Fruit fly (Drosophila melanogaster) whole organism, embryonic: Measurements from ENCODE around the gene lectin-28C.
A peak's percentile ranks its signal among the peaks of the same experiment; 100 is the strongest.

Source experiments
- Atf6 ChIP-seq: fragments of 200-800 bp; sonication (Bioruptor generic); IDR thresholded peaks from 2 replicates; pipeline ENCODE4 v1.3.6; 2022; ENCODE audit warnings: missing biosample characterization, missing genetic modification characterization
- CG10209 ChIP-seq: fragments of 200-800 bp; sonication (Bioruptor generic); optimal IDR thresholded peaks from 3 replicates; lab custom pipeline; 2017; ENCODE audit warnings: missing biosample characterization, mild to moderate bottlenecking, missing genetic modification characterization, missing genetic modification reagents
- CG11456 ChIP-seq: fragments of 200-800 bp; sonication (Bioruptor generic); IDR thresholded peaks from 3 replicates; pipeline ENCODE4 v1.3.6; 2022; ENCODE audit warnings: missing biosample characterization, missing genetic modification characterization
- CG12299 ChIP-seq: fragments of 200-800 bp; sonication (Bioruptor generic); optimal IDR thresholded peaks from 2 replicates; lab custom pipeline; 2018; ENCODE audit warnings: missing biosample characterization, mild to moderate bottlenecking, missing genetic modification characterization
- CG12744 ChIP-seq: fragments of 200-800 bp; sonication (Bioruptor generic); optimal IDR thresholded peaks from 2 replicates; lab custom pipeline; 2016; ENCODE audit warnings: missing biosample characterization, missing genetic modification characterization
- CG15011 ChIP-seq: fragments of 200-800 bp; sonication (Bioruptor generic); optimal IDR thresholded peaks from 3 replicates; lab custom pipeline; 2018; ENCODE audit warnings: missing biosample characterization, mild to moderate bottlenecking, missing genetic modification characterization
- CG15514 ChIP-seq: fragments of 200-800 bp; sonication (Bioruptor generic); optimal IDR thresholded peaks from 3 replicates; lab custom pipeline; 2017; ENCODE audit warnings: missing biosample characterization, missing genetic modification characterization, mild to moderate bottlenecking, moderate library complexity, missing genetic modification reagents
- CG1603 ChIP-seq: fragments of 200-800 bp; sonication (Bioruptor generic); optimal IDR thresholded peaks from 2 replicates; lab custom pipeline; 2019; ENCODE audit warnings: missing biosample characterization, mild to moderate bottlenecking, missing genetic modification characterization, moderate library complexity
- CG1647 ChIP-seq: fragments of 200-800 bp; sonication (Bioruptor generic); optimal IDR thresholded peaks from 3 replicates; lab custom pipeline; 2016; ENCODE audit warnings: missing biosample characterization, missing genetic modification characterization
- CG16863 ChIP-seq: fragments of 200-800 bp; sonication (Bioruptor generic); optimal IDR thresholded peaks from 3 replicates; lab custom pipeline; 2016; ENCODE audit warnings: missing biosample characterization, missing genetic modification characterization
- CG17328 ChIP-seq: fragments of 200-800 bp; sonication (Bioruptor generic); IDR thresholded peaks from 2 replicates; pipeline ENCODE4 v1.3.6; 2022; ENCODE audit warnings: missing biosample characterization, missing genetic modification characterization
- CG2120 ChIP-seq: fragments of 200-800 bp; sonication (Bioruptor generic); optimal IDR thresholded peaks from 3 replicates; lab custom pipeline; 2016; ENCODE audit warnings: missing biosample characterization, missing genetic modification characterization
- CG2875 ChIP-seq: fragments of 200-800 bp; sonication (Bioruptor generic); optimal IDR thresholded peaks from 2 replicates; lab custom pipeline; 2017; ENCODE audit warnings: missing biosample characterization, mild to moderate bottlenecking, missing genetic modification characterization, missing genetic modification reagents
- CG31441 ChIP-seq: fragments of 200-800 bp; sonication (Bioruptor generic); IDR thresholded peaks from 2 replicates; pipeline ENCODE4 v1.3.6; 2022; ENCODE audit warnings: missing biosample characterization, missing genetic modification characterization
- CG3847 ChIP-seq: fragments of 200-800 bp; sonication (Bioruptor generic); IDR thresholded peaks from 2 replicates; pipeline ENCODE4 v1.3.6; 2022; ENCODE audit warnings: missing biosample characterization, missing genetic modification characterization
- CG4820 ChIP-seq: fragments of 200-800 bp; sonication (Bioruptor generic); optimal IDR thresholded peaks from 3 replicates; lab custom pipeline; 2016; ENCODE audit warnings: missing biosample characterization, missing genetic modification characterization
- CG6854 ChIP-seq: fragments of 200-800 bp; sonication (Bioruptor generic); optimal IDR thresholded peaks from 3 replicates; lab custom pipeline; 2017; ENCODE audit warnings: missing biosample characterization, mild to moderate bottlenecking, missing genetic modification characterization
- CG7271 ChIP-seq: fragments of 200-800 bp; sonication (Bioruptor generic); optimal IDR thresholded peaks from 2 replicates; lab custom pipeline; 2018; ENCODE audit warnings: missing biosample characterization, mild to moderate bottlenecking, missing genetic modification characterization, moderate library complexity
- CG7357 ChIP-seq: fragments of 200-800 bp; sonication (Bioruptor generic); IDR thresholded peaks from 3 replicates; pipeline ENCODE4 v1.3.6; 2022; ENCODE audit warnings: missing biosample characterization, missing genetic modification characterization
- CG7786 ChIP-seq: fragments of 200-800 bp; sonication (Bioruptor generic); optimal IDR thresholded peaks from 2 replicates; lab custom pipeline; 2016; ENCODE audit warnings: missing biosample characterization, missing genetic modification characterization
- CG7839 ChIP-seq: fragments of 200-800 bp; sonication (Bioruptor generic); optimal IDR thresholded peaks from 3 replicates; lab custom pipeline; 2018; ENCODE audit warnings: missing biosample characterization, mild to moderate bottlenecking, missing genetic modification characterization, moderate library complexity
- CoRest ChIP-seq: fragments of 200-800 bp; sonication (Bioruptor generic); optimal IDR thresholded peaks from 3 replicates; lab custom pipeline; 2018; ENCODE audit warnings: missing biosample characterization, mild to moderate bottlenecking, missing genetic modification characterization, moderate library complexity
- Deaf1 ChIP-seq: fragments of 200-800 bp; optimal IDR thresholded peaks from 3 replicates; lab custom pipeline; 2019; ENCODE audit warnings: missing biosample characterization, mild to moderate bottlenecking, missing genetic modification characterization, moderate library complexity
- Doc2 ChIP-seq: fragments of 200-800 bp; sonication (Bioruptor generic); IDR thresholded peaks from 2 replicates; pipeline ENCODE4 v1.3.6; 2022; ENCODE audit warnings: missing biosample characterization, missing genetic modification characterization
- Eip74EF ChIP-seq, 2 experiments: fragments of 200-800 bp in 1 of 2; fragments of >200 bp in 1 of 2; sonication (Bioruptor generic) in 1 of 2; optimal IDR thresholded peaks; 2 replicates each; lab custom pipeline; 2017 to 2019; ENCODE audit warnings: missing biosample characterization in 2 of 2, missing genetic modification characterization in 2 of 2, mild to moderate bottlenecking in 1 of 2, moderate library complexity in 1 of 2
- Fer3 ChIP-seq: fragments of 200-800 bp; sonication (Bioruptor generic); optimal IDR thresholded peaks from 2 replicates; lab custom pipeline; 2018; ENCODE audit warnings: missing biosample characterization, mild to moderate bottlenecking, missing genetic modification characterization, moderate library complexity
- H2.0 ChIP-seq: fragments of 200-800 bp; sonication (Bioruptor generic); IDR thresholded peaks from 2 replicates; pipeline ENCODE4 v1.3.6; 2022; ENCODE audit warnings: missing biosample characterization, missing genetic modification characterization
- HmgZ ChIP-seq: fragments of 200-800 bp; sonication (Bioruptor generic); optimal IDR thresholded peaks from 2 replicates; lab custom pipeline; 2018; ENCODE audit warnings: missing biosample characterization, mild to moderate bottlenecking, missing genetic modification characterization
- Lim3 ChIP-seq: fragments of 200-800 bp; sonication (Bioruptor generic); IDR thresholded peaks from 2 replicates; pipeline ENCODE4 v1.3.6; 2022; ENCODE audit warnings: missing biosample characterization, missing genetic modification characterization
- Ptx1 ChIP-seq: fragments of 200-800 bp; sonication (Bioruptor generic); IDR thresholded peaks from 2 replicates; pipeline ENCODE4 v1.3.6; 2022; ENCODE audit warnings: missing biosample characterization, missing genetic modification characterization
- ab ChIP-seq: fragments of 200-800 bp; sonication (Bioruptor generic); optimal IDR thresholded peaks from 2 replicates; lab custom pipeline; 2016; ENCODE audit warnings: missing biosample characterization, missing genetic modification characterization
- az2 ChIP-seq: fragments of 200-800 bp; sonication (Bioruptor generic); optimal IDR thresholded peaks from 3 replicates; lab custom pipeline; 2016; ENCODE audit warnings: missing biosample characterization, missing genetic modification characterization
- bcd ChIP-seq: fragments of 200-800 bp; sonication (Bioruptor generic); optimal IDR thresholded peaks from 2 replicates; lab custom pipeline; 2017; ENCODE audit warnings: missing biosample characterization, mild to moderate bottlenecking, missing genetic modification characterization
- ci ChIP-seq: fragments of 200-800 bp; sonication (Bioruptor generic); IDR thresholded peaks from 3 replicates; pipeline ENCODE4 v1.3.6; 2022; ENCODE audit warnings: missing biosample characterization, missing genetic modification characterization
- corto ChIP-seq: fragments of 200-800 bp; sonication (Bioruptor generic); optimal IDR thresholded peaks from 2 replicates; lab custom pipeline; 2016; ENCODE audit warnings: missing biosample characterization, mild to moderate bottlenecking, missing genetic modification characterization, moderate library complexity
- da ChIP-seq: fragments of 200-800 bp; sonication (Bioruptor generic); optimal IDR thresholded peaks from 2 replicates; lab custom pipeline; 2016; ENCODE audit warnings: missing biosample characterization, missing genetic modification characterization
- disco-r ChIP-seq: fragments of 200-800 bp; sonication (Bioruptor generic); optimal IDR thresholded peaks from 2 replicates; lab custom pipeline; 2016; ENCODE audit warnings: missing biosample characterization, missing genetic modification characterization
- emc ChIP-seq: fragments of 200-800 bp; sonication (Bioruptor generic); optimal IDR thresholded peaks from 2 replicates; lab custom pipeline; 2016; ENCODE audit warnings: missing biosample characterization, missing genetic modification characterization
- exex ChIP-seq: fragments of 200-800 bp; sonication (Bioruptor generic); optimal IDR thresholded peaks from 4 replicates; lab custom pipeline; 2018; ENCODE audit warnings: missing biosample characterization, mild to moderate bottlenecking, missing genetic modification characterization, moderate library complexity
- gcm2 ChIP-seq: fragments of 200-800 bp; sonication (Bioruptor generic); optimal IDR thresholded peaks from 2 replicates; lab custom pipeline; 2016; ENCODE audit warnings: missing biosample characterization, missing genetic modification characterization
- h ChIP-seq: fragments of >200 bp; optimal IDR thresholded peaks from 2 replicates; lab custom pipeline; 2017
- inv ChIP-seq: fragments of 200-800 bp; sonication (Bioruptor generic); IDR thresholded peaks from 2 replicates; pipeline ENCODE4 v1.3.6; 2022; ENCODE audit warnings: missing biosample characterization, missing genetic modification characterization; ENCODE audit not compliant: partially characterized antibody
- oc ChIP-seq: fragments of 200-800 bp; sonication (Bioruptor generic); optimal IDR thresholded peaks from 2 replicates; lab custom pipeline; 2018; ENCODE audit warnings: missing biosample characterization, mild to moderate bottlenecking, missing genetic modification characterization, moderate library complexity
- onecut ChIP-seq: fragments of 200-800 bp; sonication (Bioruptor generic); IDR thresholded peaks from 2 replicates; pipeline ENCODE4 v1.3.6; 2022; ENCODE audit warnings: missing biosample characterization, missing genetic modification characterization
- org-1 ChIP-seq: fragments of 200-800 bp; sonication (Bioruptor generic); optimal IDR thresholded peaks from 2 replicates; lab custom pipeline; 2017; ENCODE audit warnings: missing biosample characterization, missing genetic modification characterization
- pfk ChIP-seq: fragments of 200-800 bp; sonication (Bioruptor generic); optimal IDR thresholded peaks from 2 replicates; lab custom pipeline; 2018; ENCODE audit warnings: missing biosample characterization, mild to moderate bottlenecking, missing genetic modification characterization, moderate library complexity
- pita ChIP-seq: fragments of 200-800 bp; sonication (Bioruptor generic); optimal IDR thresholded peaks from 2 replicates; lab custom pipeline; 2017; ENCODE audit warnings: missing biosample characterization, mild to moderate bottlenecking, missing genetic modification characterization
- repo ChIP-seq: fragments of 200-800 bp; sonication (Bioruptor generic); optimal IDR thresholded peaks from 2 replicates; lab custom pipeline; 2016; ENCODE audit warnings: missing biosample characterization, missing genetic modification characterization
- sim ChIP-seq: fragments of 200-800 bp; sonication (Bioruptor generic); IDR thresholded peaks from 2 replicates; pipeline ENCODE4 v1.3.6; 2022; ENCODE audit warnings: missing biosample characterization, missing genetic modification characterization
- ssp ChIP-seq: fragments of 200-800 bp; sonication (Bioruptor generic); IDR thresholded peaks from 2 replicates; pipeline ENCODE4 v1.3.6; 2022; ENCODE audit warnings: missing biosample characterization, missing genetic modification characterization
- usp ChIP-seq: fragments of >200 bp; optimal IDR thresholded peaks from 2 replicates; lab custom pipeline; 2017; ENCODE audit warnings: missing biosample characterization, missing genetic modification characterization
- wdn ChIP-seq: fragments of 200-800 bp; sonication (Bioruptor generic); IDR thresholded peaks from 2 replicates; pipeline ENCODE4 v1.3.6; 2022; ENCODE audit warnings: missing biosample characterization, missing genetic modification characterization
- wek ChIP-seq: fragments of 200-800 bp; sonication (Bioruptor generic); optimal IDR thresholded peaks from 3 replicates; lab custom pipeline; 2018; ENCODE audit warnings: missing biosample characterization, mild to moderate bottlenecking, missing genetic modification characterization, moderate library complexity

lectin-28C gene

dm6 chr2L:7828231-7828630 is 28.6 kb upstream of the lectin-28C start (continued):
- TF ChIP-seq wdn (GFP tag; lab: Robert Waterston, UW) (no peak), CG17328 (GFP tag; lab: Robert Waterston, UW) (no peak), onecut (GFP tag; lab: Robert Waterston, UW) (peak; percentile 87), disco-r (GFP tag; lab: Kevin White, UChicago) (peak; percentile 26), bcd (GFP tag; lab: Kevin White, UChicago) (peak; percentile 33), CG7839 (tag; lab: Kevin White, UChicago) (no peak), repo (GFP tag; lab: Kevin White, UChicago) (no peak), Atf6 (GFP tag; lab: Robert Waterston, UW) (no peak), org-1 (no peak), CG31441 (GFP tag; lab: Robert Waterston, UW) (no peak), CG2120 (GFP tag; lab: Kevin White, UChicago) (no peak), CG6854 (no peak), CG16863 (no peak), wek (GFP tag; lab: Kevin White, UChicago) (no peak), CG7357 (GFP tag; lab: Robert Waterston, UW) (no peak), CG12744 (GFP tag; lab: Kevin White, UChicago) (no peak), CG10209 (GFP tag; lab: Kevin White, UChicago) (no peak), usp (no peak), ssp (GFP tag; lab: Robert Waterston, UW) (no peak), pfk (GFP tag; lab: Kevin White, UChicago) (peak; percentile 3), ci (peak; percentile 75), CG3847 (peak; percentile 45; the same call in 1 of the 2 replicates), ab (no peak), CG15514 (GFP tag; lab: Kevin White, UChicago) (peak; percentile 51), inv (GFP tag; lab: Robert Waterston, UW) (peak; percentile 38), h (lab: Kevin White, UChicago) (no peak), CG11456 (GFP tag; lab: Robert Waterston, UW) (no peak), CG1647 (GFP tag; lab: Kevin White, UChicago) (no peak), H2.0 (GFP tag; lab: Robert Waterston, UW) (no peak), Doc2 (GFP tag; lab: Robert Waterston, UW) (no peak), sim (GFP tag; lab: Robert Waterston, UW) (no peak), emc (GFP tag; lab: Kevin White, UChicago) (no peak), CG7786 (GFP tag; lab: Kevin White, UChicago) (no peak), CG15011 (GFP tag; lab: Kevin White, UChicago) (no peak), oc (tag; lab: Kevin White, UChicago) (peak; percentile 4), gcm2 (peak; percentile 51), CG7271 (tag; lab: Kevin White, UChicago) (no peak), Ptx1 (no peak), corto (GFP tag; lab: Kevin White, UChicago) (no peak), HmgZ (tag; lab: Kevin White, UChicago) (peak; percentile 79), Deaf1 (tag; lab: Kevin White, UChicago) (peak; percentile 55), Eip74EF (GFP tag; optimal IDR thresholded peaks at IDR 0.05; lab: Kevin White, UChicago) (no peak), Fer3 (no peak), az2 (GFP tag; lab: Kevin White, UChicago) (no peak), pita (no peak), exex (peak; percentile 26), CoRest (tag; lab: Kevin White, UChicago) (peak; percentile 16), CG2875 (no peak), CG12299 (tag; lab: Kevin White, UChicago) (no peak), Lim3 (GFP tag; lab: Robert Waterston, UW) (no peak), da (GFP tag; lab: Kevin White, UChicago) (no peak), CG1603 (peak; percentile 17), CG4820 (GFP tag; lab: Kevin White, UChicago) (no peak)
